Fruit fly (Drosophila melanogaster): Measurements from ENCODE around the gene RpS6.
A peak's percentile ranks its signal among the peaks of the same experiment; 100 is the strongest.

The RpS6 gene

dm6 chrX:7933210-7933915 is 32.2 kb upstream of the RpS6 start, which contains the start of the genes Dhdds and RpS14a (continued):
- peak; percentile 73 for TF ChIP-seq Dref (GFP tag; IDR thresholded peaks at IDR 0.05)
- peak; percentile 54 for TF ChIP-seq Hsf (GFP tag; optimal IDR thresholded peaks at IDR 0.05)
- no peak for TF ChIP-seq CG14050 (GFP tag; IDR thresholded peaks at IDR 0.05)
- TF ChIP-seq so (GFP tag; IDR thresholded peaks at IDR 0.05): no peak
- TF ChIP-seq shn (GFP tag; optimal IDR thresholded peaks at IDR 0.05): peak; percentile 4
- TF ChIP-seq Fer3 (tag; optimal IDR thresholded peaks at IDR 0.05): peak; percentile 24
- TF ChIP-seq CG4820 (GFP tag; optimal IDR thresholded peaks at IDR 0.05): peak; percentile 58
- TF ChIP-seq zfh2 (GFP tag; optimal IDR thresholded peaks at IDR 0.05): peak; percentile 61
- peak; percentile 96 for TF ChIP-seq Ets65A (GFP tag)
- TF ChIP-seq esg (GFP tag; conservative IDR thresholded peaks at IDR 0.05): no peak
- peak; percentile 44 for TF ChIP-seq nerfin-1 (tag; optimal IDR thresholded peaks at IDR 0.05)
- no peak for TF ChIP-seq croc (GFP tag; conservative IDR thresholded peaks at IDR 0.05)
- peak; percentile 74 for TF ChIP-seq CG10431 (GFP tag; optimal IDR thresholded peaks at IDR 0.05)
- peak; percentile 1 for TF ChIP-seq HmgD (GFP tag; optimal IDR thresholded peaks at IDR 0.05)
- peak; percentile 54; the same call in 1 of the 2 replicates for TF ChIP-seq CG9215 (GFP tag; IDR thresholded peaks at IDR 0.05)
- TF ChIP-seq mirr (GFP tag; optimal IDR thresholded peaks at IDR 0.05): no peak
- peak; percentile 50 for TF ChIP-seq Myb (GFP tag; optimal IDR thresholded peaks at IDR 0.05)
- TF ChIP-seq fd102C (GFP tag; optimal IDR thresholded peaks at IDR 0.05): no peak
- TF ChIP-seq Hand (GFP tag; optimal IDR thresholded peaks at IDR 0.05): no peak
- peak; percentile 44 for TF ChIP-seq Usf (GFP tag; optimal IDR thresholded peaks at IDR 0.05)
- TF ChIP-seq bowl (GFP tag; IDR thresholded peaks at IDR 0.05): no peak
- peak; percentile 53 for TF ChIP-seq Rfx (GFP tag; IDR thresholded peaks at IDR 0.05)
- TF ChIP-seq CG8388 (GFP tag; optimal IDR thresholded peaks at IDR 0.05): peak; percentile 45
- peak; percentile 18 for TF ChIP-seq Nf-YB (GFP tag; optimal IDR thresholded peaks at IDR 0.05)
- 0 out of 2 replicates have a peak, but pooled peaks have one; percentile 31 for TF ChIP-seq CG42726 (GFP tag; IDR thresholded peaks at IDR 0.05; ENCODE audit: partially characterized antibody)
- peak; percentile 75 for TF ChIP-seq NfI (GFP tag; optimal IDR thresholded peaks at IDR 0.05)
- TF ChIP-seq Med (GFP tag): peak; percentile 90
- no peak for TF ChIP-seq Poxn (GFP tag; IDR thresholded peaks at IDR 0.05)
- TF ChIP-seq Dad (GFP tag; optimal IDR thresholded peaks at IDR 0.05): peak; percentile 58
- no peak for TF ChIP-seq CG10321 (GFP tag; IDR thresholded peaks at IDR 0.05)
- TF ChIP-seq crp (GFP tag; optimal IDR thresholded peaks at IDR 0.05): peak in 1 of 2 experiments; percentile 47
- TF ChIP-seq ham (GFP tag; IDR thresholded peaks at IDR 0.05): no peak
- TF ChIP-seq Dp (GFP tag; optimal IDR thresholded peaks at IDR 0.05): peak; percentile 54
- no peak for TF ChIP-seq p53 (GFP tag; optimal IDR thresholded peaks at IDR 0.05)
- peak; percentile 25 for TF ChIP-seq Spps (tag; optimal IDR thresholded peaks at IDR 0.05)
- TF ChIP-seq CG11456 (GFP tag; IDR thresholded peaks at IDR 0.05): peak; percentile 52; the same call in 1 of the 3 replicates
- peak; percentile 32 for TF ChIP-seq NC2α (GFP tag; optimal IDR thresholded peaks at IDR 0.05)
- no peak for TF ChIP-seq Atf6 (GFP tag; IDR thresholded peaks at IDR 0.05)
- TF ChIP-seq NFAT (GFP tag; IDR thresholded peaks at IDR 0.05): peak; percentile 33; the same call in 1 of the 2 replicates
- no peak for TF ChIP-seq CG12299 (tag; optimal IDR thresholded peaks at IDR 0.05)
- peak; percentile 14; the same call in 1 of the 2 replicates for TF ChIP-seq CG10366 (GFP tag; IDR thresholded peaks at IDR 0.05)
- TF ChIP-seq sna (GFP tag; IDR thresholded peaks at IDR 0.05; ENCODE audit: partially characterized antibody): peak; percentile 64; the same call in 1 of the 2 replicates
- TF ChIP-seq hkb (optimal IDR thresholded peaks at IDR 0.05): peak; percentile 95
- TF ChIP-seq hkb (GFP tag; IDR thresholded peaks at IDR 0.05): peak; percentile 46; the same call in 1 of the 2 replicates
- peak in 1 of 2 experiments; percentile 34 for TF ChIP-seq Eip74EF (GFP tag; optimal IDR thresholded peaks at IDR 0.05)
- no peak for TF ChIP-seq ERR (GFP tag; optimal IDR thresholded peaks at IDR 0.05)
- no peak for TF ChIP-seq Dek (tag; optimal IDR thresholded peaks at IDR 0.05)
- TF ChIP-seq Sox102F (GFP tag; optimal IDR thresholded peaks at IDR 0.05): no peak
- TF ChIP-seq fu2 (GFP tag; optimal IDR thresholded peaks at IDR 0.05): no peak
- TF ChIP-seq H15 (GFP tag; IDR thresholded peaks at IDR 0.05): 0 out of 3 replicates have a peak, but pooled peaks have one; percentile 54

Measured in whole organism, embryonic.